Fruit fly (Drosophila melanogaster): ENCODE measurements around the gene CG12375.

Gene CG12375

DNA sequence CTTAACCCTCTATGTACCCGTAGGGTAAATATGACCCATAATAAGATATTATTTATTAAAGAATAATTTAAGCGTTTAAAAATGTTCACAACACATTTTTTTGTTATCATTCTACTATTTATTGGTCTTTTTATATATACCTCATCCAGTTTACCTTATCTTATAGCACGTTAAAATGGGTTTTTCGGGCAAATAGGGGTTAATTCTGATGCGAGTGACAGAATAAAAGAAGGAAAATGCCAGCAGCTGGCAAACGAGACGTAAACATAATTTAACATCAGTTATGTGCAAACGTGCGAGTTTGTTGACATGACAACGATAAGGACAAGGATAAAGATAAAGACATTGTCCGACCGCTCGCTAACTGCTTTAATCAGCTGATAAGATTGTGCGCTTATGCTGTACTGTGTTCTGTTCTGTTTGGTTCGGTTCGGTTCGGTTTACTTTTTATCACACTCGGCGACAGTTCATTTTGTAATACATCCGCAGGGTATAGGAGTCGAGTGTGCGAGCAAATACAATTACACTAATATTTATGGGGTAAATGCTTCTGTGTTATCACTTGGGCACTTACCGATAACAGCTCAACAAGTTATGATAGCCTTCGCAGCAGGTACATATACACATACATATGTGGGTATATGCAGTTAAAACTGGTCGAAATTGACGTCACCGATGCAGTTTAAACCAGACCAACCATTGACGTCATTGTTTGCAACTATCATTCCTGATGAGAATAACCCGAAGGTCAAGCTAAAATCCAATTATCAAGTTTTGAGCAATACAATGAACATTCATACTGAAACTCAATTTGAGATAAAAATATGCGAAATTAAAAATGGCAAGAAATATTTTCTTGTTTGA, 26.0 kb downstream of the CG12375 start (continued):
- TF ChIP-seq CG7786 (GFP tag; optimal IDR thresholded peaks at IDR 0.05), result no peak
- TF ChIP-seq gsb-n (tag; optimal IDR thresholded peaks at IDR 0.05), result no peak
- TF ChIP-seq CG15269 (tag; optimal IDR thresholded peaks at IDR 0.05), result peak; percentile 25
- no peak for TF ChIP-seq h (optimal IDR thresholded peaks at IDR 0.05)
- TF ChIP-seq lov (optimal IDR thresholded peaks at IDR 0.05), result no peak
- TF ChIP-seq lov (GFP tag; IDR thresholded peaks at IDR 0.05), result no peak
- no peak for TF ChIP-seq CG3407 (GFP tag; optimal IDR thresholded peaks at IDR 0.05)
- 0 out of 2 replicates have a peak, but pooled peaks have one; percentile 38 for TF ChIP-seq CG31441 (GFP tag; IDR thresholded peaks at IDR 0.05)
- TF ChIP-seq CG4707 (GFP tag; optimal IDR thresholded peaks at IDR 0.05), result no peak
- no peak for TF ChIP-seq Lpt (GFP tag; optimal IDR thresholded peaks at IDR 0.05)
- peak in 1 of 2 experiments; percentile 30 for TF ChIP-seq Hr78 (GFP tag; optimal IDR thresholded peaks at IDR 0.05)
- peak; percentile 47; the same call in 2 of the 3 replicates for TF ChIP-seq row (GFP tag; IDR thresholded peaks at IDR 0.05)
- TF ChIP-seq grau (tag; optimal IDR thresholded peaks at IDR 0.05), result peak; percentile 41
- TF ChIP-seq CG15514 (GFP tag; optimal IDR thresholded peaks at IDR 0.05), result no peak
- no peak for TF ChIP-seq Hmx (GFP tag; optimal IDR thresholded peaks at IDR 0.05)
- no peak for TF ChIP-seq CG10209 (GFP tag; optimal IDR thresholded peaks at IDR 0.05)
- TF ChIP-seq CG12236 (GFP tag; optimal IDR thresholded peaks at IDR 0.05), result no peak
- no peak for TF ChIP-seq bab2 (GFP tag; optimal IDR thresholded peaks at IDR 0.05)
- TF ChIP-seq CG17612 (GFP tag; IDR thresholded peaks at IDR 0.05), result 0 out of 2 replicates have a peak, but pooled peaks have one; percentile 25
- TF ChIP-seq CG8359 (GFP tag; optimal IDR thresholded peaks at IDR 0.05; ENCODE audit: borderline replicate concordance), result no peak
- peak; percentile 23 for TF ChIP-seq Nf-YC (tag; optimal IDR thresholded peaks at IDR 0.05)
- TF ChIP-seq CG34224 (GFP tag; IDR thresholded peaks at IDR 0.05; ENCODE audit: partially characterized antibody), result no peak
- no peak for TF ChIP-seq btn (GFP tag; optimal IDR thresholded peaks at IDR 0.05)
- TF ChIP-seq onecut (GFP tag; IDR thresholded peaks at IDR 0.05), result peak; percentile 7; the same call in 1 of the 2 replicates
- TF ChIP-seq sens-2 (GFP tag; IDR thresholded peaks at IDR 0.05), result no peak
- TF ChIP-seq Ravus (GFP tag; IDR thresholded peaks at IDR 0.05), result no peak
- no peak for TF ChIP-seq CG32532 (GFP tag; IDR thresholded peaks at IDR 0.05)
- no peak for TF ChIP-seq HLH4C (GFP tag; IDR thresholded peaks at IDR 0.05; ENCODE audit: partially characterized antibody)
- no peak for TF ChIP-seq crp (GFP tag; optimal IDR thresholded peaks at IDR 0.05)
- TF ChIP-seq croc (GFP tag; conservative IDR thresholded peaks at IDR 0.05), result no peak
- no peak for TF ChIP-seq CG43689 (GFP tag; IDR thresholded peaks at IDR 0.05)
- TF ChIP-seq nerfin-1 (tag; optimal IDR thresholded peaks at IDR 0.05), result no peak
- TF ChIP-seq Med (GFP tag), result peak; percentile 28
- TF ChIP-seq CG14710 (tag; optimal IDR thresholded peaks at IDR 0.05), result peak; percentile 15
- no peak for TF ChIP-seq Rx (GFP tag; IDR thresholded peaks at IDR 0.05)
- TF ChIP-seq CG12219 (GFP tag; optimal IDR thresholded peaks at IDR 0.05), result peak; percentile 37
- no peak for TF ChIP-seq Camta (GFP tag; optimal IDR thresholded peaks at IDR 0.05)
- no peak for TF ChIP-seq CG18619 (GFP tag; optimal IDR thresholded peaks at IDR 0.05)
- TF ChIP-seq fu2 (GFP tag; optimal IDR thresholded peaks at IDR 0.05), result no peak
- TF ChIP-seq jing (GFP tag; optimal IDR thresholded peaks at IDR 0.05), result no peak
- no peak for TF ChIP-seq CG11456 (GFP tag; IDR thresholded peaks at IDR 0.05)
- TF ChIP-seq dm (GFP tag; optimal IDR thresholded peaks at IDR 0.05), result no peak
- TF ChIP-seq p53 (GFP tag; optimal IDR thresholded peaks at IDR 0.05), result no peak
- no peak for TF ChIP-seq Dfd (GFP tag; optimal IDR thresholded peaks at IDR 0.05)
- TF ChIP-seq Hr39 (optimal IDR thresholded peaks at IDR 0.05), result no peak
- no peak for TF ChIP-seq pita (GFP tag; optimal IDR thresholded peaks at IDR 0.05)
- no peak for TF ChIP-seq oc (tag; optimal IDR thresholded peaks at IDR 0.05)
- peak; percentile 5 for TF ChIP-seq schlank (tag; optimal IDR thresholded peaks at IDR 0.05)
- no peak for TF ChIP-seq pho (GFP tag; optimal IDR thresholded peaks at IDR 0.05)
- no peak for TF ChIP-seq CG15696 (tag; optimal IDR thresholded peaks at IDR 0.05)
